Worm (Caenorhabditis elegans): ENCODE results near the gene srg-9.
A peak's percentile ranks its signal among the peaks of the same experiment; 100 is the strongest.

srg-9 gene

ce11 chrIII:6245728-6246127, 10.8 kb downstream of the srg-9 start, which contains the start of gene bcas-2:
Gene bcas-2 (minus strand): TSS chrIII:6245828.
- TF ChIP-seq elt-3 (tag; optimal IDR thresholded peaks at IDR 0.05) (no peak), ces-1 (GFP tag; optimal IDR thresholded peaks at IDR 0.05) (no peak), unc-62 (GFP tag; optimal IDR thresholded peaks at IDR 0.05) (no peak), ceh-39 (tag; optimal IDR thresholded peaks at IDR 0.05) (no peak), ham-2 (GFP tag; optimal IDR thresholded peaks at IDR 0.05) (no peak), flh-1 (GFP tag; optimal IDR thresholded peaks at IDR 0.05) (no peak), nhr-28 (tag; optimal IDR thresholded peaks at IDR 0.05) (no peak), sptf-1 (tag; optimal IDR thresholded peaks at IDR 0.05) (no peak), nhr-76 (tag; optimal IDR thresholded peaks at IDR 0.05) (no peak), lin-13 (tag; optimal IDR thresholded peaks at IDR 0.05) (no peak), ceh-83 (GFP tag; optimal IDR thresholded peaks at IDR 0.05) (no peak), lsy-2 (tag; optimal IDR thresholded peaks at IDR 0.05) (no peak), pha-4 (tag; optimal IDR thresholded peaks at IDR 0.05) (no peak), tbx-8 (GFP tag; optimal IDR thresholded peaks at IDR 0.05) (no peak), bed-3 (GFP tag; optimal IDR thresholded peaks at IDR 0.05) (no peak)

ce11 chrIII:6240528-6240927, 16.0 kb downstream of the srg-9 start, which contains the start of gene T12A2.3:
Gene T12A2.3 (plus strand): TSS chrIII:6240828.
- TF ChIP-seq bed-3 (GFP tag; optimal IDR thresholded peaks at IDR 0.05) (no peak), ztf-11 (tag; optimal IDR thresholded peaks at IDR 0.05) (no peak), nhr-2 (tag; optimal IDR thresholded peaks at IDR 0.05) (no peak), zip-8 (tag; optimal IDR thresholded peaks at IDR 0.05) (no peak), ces-1 (GFP tag; optimal IDR thresholded peaks at IDR 0.05) (no peak), mep-1 (tag; optimal IDR thresholded peaks at IDR 0.05) (no peak), sem-2 (GFP tag; optimal IDR thresholded peaks at IDR 0.05) (no peak), pha-4 (tag; optimal IDR thresholded peaks at IDR 0.05) (no peak), M03D4.4 (tag; optimal IDR thresholded peaks at IDR 0.05) (no peak), nhr-12 (tag; optimal IDR thresholded peaks at IDR 0.05) (no peak), flh-1 (GFP tag; optimal IDR thresholded peaks at IDR 0.05) (no peak), ceh-83 (GFP tag; optimal IDR thresholded peaks at IDR 0.05) (no peak), ham-2 (GFP tag; optimal IDR thresholded peaks at IDR 0.05) (no peak), snpc-4 (tag; optimal IDR thresholded peaks at IDR 0.05) (no peak), nhr-76 (tag; optimal IDR thresholded peaks at IDR 0.05) (no peak)

ce11 chrIII:6236649-6237048, 19.9 kb downstream of the srg-9 start, which contains the start of gene T12A2.21:
Gene T12A2.21 (minus strand): TSS chrIII:6236749.
- TF ChIP-seq cnd-1 (tag; optimal IDR thresholded peaks at IDR 0.05) = no peak
- TF ChIP-seq nhr-28 (tag; optimal IDR thresholded peaks at IDR 0.05) = no peak
- no peak for TF ChIP-seq ceh-39 (tag; optimal IDR thresholded peaks at IDR 0.05)

- TF ChIP-seq elt-3 (tag; optimal IDR thresholded peaks at IDR 0.05) = peak; percentile 60
- TF ChIP-seq cnd-1 (tag; optimal IDR thresholded peaks at IDR 0.05) = no peak
Observed at ce11 chrIII:6231880-6232279, 24.7 kb downstream of the srg-9 start.

ce11 chrIII:6230870-6231269, 25.7 kb downstream of the srg-9 start, which contains the start of gene esyt-2:
Gene esyt-2 (minus strand): TSS chrIII:6230970.
- TF ChIP-seq bed-3 (GFP tag; optimal IDR thresholded peaks at IDR 0.05) = no peak
- TF ChIP-seq snpc-4 (tag; optimal IDR thresholded peaks at IDR 0.05) = no peak
- TF ChIP-seq mab-5 (tag; optimal IDR thresholded peaks at IDR 0.05) = no peak
- no peak for TF ChIP-seq hlh-1 (tag; optimal IDR thresholded peaks at IDR 0.05)
- no peak for TF ChIP-seq drap-1 (GFP tag; optimal IDR thresholded peaks at IDR 0.05)
- no peak for TF ChIP-seq unc-39 (tag; optimal IDR thresholded peaks at IDR 0.05)
- TF ChIP-seq elt-3 (tag; optimal IDR thresholded peaks at IDR 0.05) = no peak

ce11 chrIII:6221403-6221802, 35.2 kb downstream of the srg-9 start:
- no peak for TF ChIP-seq drap-1 (GFP tag; optimal IDR thresholded peaks at IDR 0.05)
- no peak for TF ChIP-seq ceh-83 (GFP tag; optimal IDR thresholded peaks at IDR 0.05)
- no peak for TF ChIP-seq cnd-1 (tag; optimal IDR thresholded peaks at IDR 0.05)
- no peak for TF ChIP-seq nhr-28 (tag; optimal IDR thresholded peaks at IDR 0.05)
- no peak for TF ChIP-seq elt-1 (tag; optimal IDR thresholded peaks at IDR 0.05; ENCODE audit: borderline replicate concordance, insufficient read depth)
- no peak for TF ChIP-seq pha-4 (tag; optimal IDR thresholded peaks at IDR 0.05)
- no peak for TF ChIP-seq sptf-1 (tag; optimal IDR thresholded peaks at IDR 0.05)
- TF ChIP-seq snpc-4 (tag; optimal IDR thresholded peaks at IDR 0.05) = no peak
- TF ChIP-seq nhr-12 (tag; optimal IDR thresholded peaks at IDR 0.05) = no peak
- TF ChIP-seq ham-2 (GFP tag; optimal IDR thresholded peaks at IDR 0.05) = no peak
